Worm (Caenorhabditis elegans): Measurements from ENCODE around the gene C09H5.7.

The C09H5.7 gene

DNA sequence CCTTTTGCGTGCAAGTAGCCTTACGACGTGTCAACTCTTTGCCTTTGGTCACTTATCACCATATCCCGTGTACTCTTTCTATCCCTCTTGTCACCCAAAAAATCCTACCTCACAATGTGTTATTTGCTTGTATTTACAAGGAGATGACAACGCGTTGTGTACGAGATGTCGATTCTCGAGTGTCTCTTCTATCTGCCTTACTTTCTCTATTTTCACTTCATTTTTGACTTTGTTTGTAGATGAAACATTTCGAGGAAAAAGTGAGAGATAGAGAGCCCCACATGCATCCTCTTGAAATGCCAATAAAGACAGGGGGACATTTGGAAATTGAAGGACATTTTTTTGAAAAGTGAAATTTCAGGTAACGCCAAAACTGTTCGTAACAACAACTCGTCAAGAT is 25.8 kb upstream of the C09H5.7 start:
- TF ChIP-seq F13H6.1 (tag; optimal IDR thresholded peaks at IDR 0.05) (peak; percentile 11), nhr-21 (tag; optimal IDR thresholded peaks at IDR 0.05) (no peak), nhr-11 (tag; optimal IDR thresholded peaks at IDR 0.05) (no peak), lin-11 (tag; optimal IDR thresholded peaks at IDR 0.05) (no peak), egl-27 (tag; optimal IDR thresholded peaks at IDR 0.05) (no peak)

DNA sequence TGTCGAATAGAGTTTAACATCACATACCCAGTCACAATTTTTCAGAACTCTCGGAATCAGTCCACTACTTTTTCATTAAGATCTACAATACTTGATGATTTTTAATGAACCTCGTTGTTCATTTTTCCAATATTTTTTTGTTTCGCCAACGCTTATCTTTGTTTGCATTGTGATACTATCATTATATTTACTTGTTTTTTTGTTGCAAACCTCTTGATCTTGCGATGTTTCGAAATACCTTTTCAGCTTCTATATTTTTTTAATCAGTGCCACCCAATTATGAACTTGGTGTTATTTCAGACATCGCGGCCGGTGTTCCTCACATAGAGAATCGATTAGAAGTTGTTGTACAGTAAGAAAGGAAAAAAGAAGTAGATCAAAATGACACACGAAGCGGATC is 23.6 kb upstream of the C09H5.7 start, which contains the start of gene myo-5:
Gene myo-5 (plus strand): TSS at position 301 of the 400 bp plus-strand sequence.
- TF ChIP-seq skn-1 (tag; optimal IDR thresholded peaks at IDR 0.05) (no peak), nhr-12 (tag; optimal IDR thresholded peaks at IDR 0.05) (no peak), C34F6.9 (tag; optimal IDR thresholded peaks at IDR 0.05) (no peak), peb-1 (tag; optimal IDR thresholded peaks at IDR 0.05) (no peak), aly-2 (tag; optimal IDR thresholded peaks at IDR 0.05) (no peak), alr-1 (tag; optimal IDR thresholded peaks at IDR 0.05) (no peak), ZK546.5 (tag; optimal IDR thresholded peaks at IDR 0.05) (no peak), nhr-129 (tag; optimal IDR thresholded peaks at IDR 0.05) (no peak), blmp-1 (tag; optimal IDR thresholded peaks at IDR 0.05; ENCODE audit: insufficient read depth) (no peak), nhr-237 (tag; optimal IDR thresholded peaks at IDR 0.05) (no peak), R02D3.7 (tag; optimal IDR thresholded peaks at IDR 0.05) (no peak), nhr-11 (tag; optimal IDR thresholded peaks at IDR 0.05) (no peak), snpc-4 (tag; optimal IDR thresholded peaks at IDR 0.05) (no peak)

- TF ChIP-seq ceh-82 (tag; optimal IDR thresholded peaks at IDR 0.05) (no peak), mdl-1 (tag; optimal IDR thresholded peaks at IDR 0.05) (no peak), nhr-6 (tag; optimal IDR thresholded peaks at IDR 0.05) (no peak), snpc-4 (tag; optimal IDR thresholded peaks at IDR 0.05) (no peak), sma-3 (GFP tag; optimal IDR thresholded peaks at IDR 0.05) (no peak), unc-39 (tag; optimal IDR thresholded peaks at IDR 0.05) (no peak)
Measured at ce11 chrV:8104473-8104872, 19.4 kb upstream of the C09H5.7 start, which contains the start of gene srlf-16. TSS of gene srlf-16 (plus strand) at chrV:8104773.

DNA sequence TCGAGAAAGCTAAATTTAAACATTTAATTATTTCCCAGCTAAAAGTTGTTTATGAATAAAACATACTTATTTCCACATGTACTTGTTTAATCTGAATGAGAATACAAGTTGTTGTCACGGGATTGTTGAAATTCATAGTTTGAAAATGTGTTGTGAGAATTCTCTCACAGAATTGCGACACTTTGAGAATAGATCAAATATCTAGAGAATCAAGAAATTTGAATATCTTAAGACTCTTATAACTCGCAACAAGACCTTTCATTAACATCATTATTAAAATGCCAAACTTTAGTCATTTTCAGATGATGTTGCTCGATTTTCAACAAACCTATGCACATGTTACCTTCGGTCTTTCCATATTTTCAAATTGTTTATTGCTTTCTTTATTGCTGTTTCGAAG is 17.9 kb upstream of the C09H5.7 start, which contains the start of gene str-90:
Gene str-90 (plus strand): TSS at position 301 of the 400 bp plus-strand sequence.
- no peak for TF ChIP-seq nhr-25 (tag; optimal IDR thresholded peaks at IDR 0.05)
- no peak for TF ChIP-seq unc-55 (GFP tag; optimal IDR thresholded peaks at IDR 0.05)
- TF ChIP-seq nhr-6 (tag; optimal IDR thresholded peaks at IDR 0.05) = no peak
- TF ChIP-seq nhr-129 (tag; optimal IDR thresholded peaks at IDR 0.05) = no peak
- TF ChIP-seq Y55F3AM.14 (GFP tag; optimal IDR thresholded peaks at IDR 0.05) = no peak
- TF ChIP-seq lin-39 (tag; optimal IDR thresholded peaks at IDR 0.05) = no peak
- no peak for TF ChIP-seq R02D3.7 (tag; optimal IDR thresholded peaks at IDR 0.05)
- TF ChIP-seq nhr-10 (tag; optimal IDR thresholded peaks at IDR 0.05) = no peak
- TF ChIP-seq sem-4 (tag; optimal IDR thresholded peaks at IDR 0.05) = no peak
- no peak for TF ChIP-seq lin-13 (GFP tag; optimal IDR thresholded peaks at IDR 0.05)
- TF ChIP-seq nhr-21 (tag; optimal IDR thresholded peaks at IDR 0.05) = no peak
- no peak for TF ChIP-seq elt-1 (tag; optimal IDR thresholded peaks at IDR 0.05)
- no peak for TF ChIP-seq mdl-1 (tag; optimal IDR thresholded peaks at IDR 0.05)
- no peak for TF ChIP-seq crh-2 (tag; optimal IDR thresholded peaks at IDR 0.05)
- TF ChIP-seq ztf-1 (GFP tag; conservative IDR thresholded peaks at IDR 0.05) = no peak
- TF ChIP-seq nhr-77 (tag; optimal IDR thresholded peaks at IDR 0.05) = no peak
- TF ChIP-seq egl-27 (tag; optimal IDR thresholded peaks at IDR 0.05) = no peak
- no peak for TF ChIP-seq mab-5 (tag; optimal IDR thresholded peaks at IDR 0.05)

ce11 chrV:8099306-8099705 is 14.3 kb upstream of the C09H5.7 start, which contains the start of gene sdz-23:
TSS of gene sdz-23 (plus strand) at chrV:8099606.
- TF ChIP-seq snpc-4 (tag; optimal IDR thresholded peaks at IDR 0.05) (no peak), lin-11 (tag; optimal IDR thresholded peaks at IDR 0.05) (no peak), sma-9 (GFP tag; optimal IDR thresholded peaks at IDR 0.05) (no peak), sma-9 (tag; optimal IDR thresholded peaks at IDR 0.05) (no peak), sem-4 (tag; optimal IDR thresholded peaks at IDR 0.05) (no peak), elt-1 (tag; optimal IDR thresholded peaks at IDR 0.05) (no peak), nhr-12 (tag; optimal IDR thresholded peaks at IDR 0.05) (no peak), ZK546.5 (tag; optimal IDR thresholded peaks at IDR 0.05) (no peak), sma-3 (GFP tag; optimal IDR thresholded peaks at IDR 0.05) (no peak), nhr-23 (tag; optimal IDR thresholded peaks at IDR 0.05) (no peak), elt-3 (tag; optimal IDR thresholded peaks at IDR 0.05) (no peak), Y55F3AM.14 (GFP tag; optimal IDR thresholded peaks at IDR 0.05) (no peak), alr-1 (tag; optimal IDR thresholded peaks at IDR 0.05) (no peak), zag-1 (tag; optimal IDR thresholded peaks at IDR 0.05) (no peak), F13H6.1 (tag; optimal IDR thresholded peaks at IDR 0.05) (no peak), crh-2 (tag; optimal IDR thresholded peaks at IDR 0.05) (no peak)

Data from whole organism, L2 larva.